Fruit fly (Drosophila melanogaster) whole organism, larva: ENCODE data around the gene CG31088.

Experiments used
- noc ChIP-seq: fragments of 200-800 bp; sonication (Bioruptor generic); optimal IDR thresholded peaks from 3 replicates; lab custom pipeline; 2019; ENCODE audit warnings: missing biosample characterization, mild to moderate bottlenecking, missing genetic modification characterization, moderate library complexity

CG31088 gene

dm6 chr3R:15950843-15951242 is at the start of gene CG31088, which contains the start of gene CG46383:
Gene CG31088, minus strand, starts transcription at chr3R:15950943.
Gene CG46383, minus strand, starts transcription at chr3R:15950943.
- TF ChIP-seq noc (tag; lab: Kevin White, UChicago) = no peak

dm6 chr3R:15998972-15999721 is 48.4 kb upstream of the CG31088 start:
- TF ChIP-seq noc (tag; lab: Kevin White, UChicago) = no peak

dm6 chr3R:15994573-15994869 is 43.8 kb upstream of the CG31088 start:
- no peak for TF ChIP-seq noc (tag; lab: Kevin White, UChicago)

- no peak for TF ChIP-seq noc (tag; lab: Kevin White, UChicago)
These were observed 43.3 kb upstream of the CG31088 start for dm6 chr3R:15993815-15994572.

dm6 chr3R:15993139-15993804 is 42.5 kb upstream of the CG31088 start:
- peak; percentile 8 for TF ChIP-seq noc (tag; lab: Kevin White, UChicago)

DNA sequence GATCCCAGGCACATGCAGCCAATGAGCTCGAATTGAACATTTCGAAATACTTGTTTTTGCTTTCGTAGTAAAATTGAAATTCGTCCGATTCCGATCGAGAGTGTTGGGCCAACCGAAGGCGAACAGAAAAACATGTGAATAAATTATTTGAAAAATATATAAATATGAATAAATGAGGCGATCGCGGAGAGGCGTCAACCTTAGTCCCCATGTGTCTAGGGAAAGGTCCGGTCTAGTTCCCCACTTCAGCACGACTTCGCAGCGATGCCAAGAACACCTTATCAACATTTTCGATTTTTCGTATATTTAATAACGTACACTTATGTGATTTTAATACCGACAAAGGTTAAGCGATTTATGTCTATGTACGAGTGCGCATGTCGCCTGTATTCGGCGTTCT is 40.9 kb upstream of the CG31088 start:
- TF ChIP-seq noc (tag; lab: Kevin White, UChicago) = no peak

DNA sequence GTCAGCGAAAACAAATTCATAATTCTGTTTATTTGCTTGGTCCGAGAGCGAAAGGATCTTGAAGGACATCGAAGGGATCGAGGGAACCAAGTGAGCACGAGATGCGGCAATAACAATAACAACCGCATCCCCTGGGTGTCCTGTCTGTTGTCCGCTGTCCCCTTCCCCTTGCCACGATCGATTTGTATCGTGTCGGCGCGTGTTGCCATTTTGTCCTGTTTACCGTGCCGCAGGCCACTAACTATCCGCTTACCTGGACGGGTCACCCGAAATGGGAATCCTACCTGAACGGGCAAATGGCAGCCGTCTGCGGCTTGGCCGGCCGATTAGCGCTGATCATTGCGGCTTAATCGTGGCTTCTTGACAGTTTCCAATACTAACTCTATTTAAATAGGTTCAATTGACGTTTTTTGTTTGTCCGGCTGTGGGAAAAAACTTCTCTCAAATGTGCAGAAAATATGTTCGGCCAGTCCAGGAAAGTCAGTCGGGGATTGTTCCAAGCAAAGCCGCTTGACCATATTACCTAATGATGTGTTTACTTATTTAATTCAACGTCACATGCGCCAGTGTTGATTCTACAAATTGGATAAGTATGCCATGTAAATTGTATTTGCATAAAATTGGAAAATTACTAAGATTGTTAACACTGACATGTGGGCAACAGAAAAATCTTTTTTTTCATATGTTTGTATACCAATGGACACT is 38.6 kb upstream of the CG31088 start:
- TF ChIP-seq noc (tag; lab: Kevin White, UChicago) = no peak

- TF ChIP-seq noc (tag; lab: Kevin White, UChicago) = no peak
These were observed 37.6 kb upstream of the CG31088 start for dm6 chr3R:15988353-15988752.

DNA sequence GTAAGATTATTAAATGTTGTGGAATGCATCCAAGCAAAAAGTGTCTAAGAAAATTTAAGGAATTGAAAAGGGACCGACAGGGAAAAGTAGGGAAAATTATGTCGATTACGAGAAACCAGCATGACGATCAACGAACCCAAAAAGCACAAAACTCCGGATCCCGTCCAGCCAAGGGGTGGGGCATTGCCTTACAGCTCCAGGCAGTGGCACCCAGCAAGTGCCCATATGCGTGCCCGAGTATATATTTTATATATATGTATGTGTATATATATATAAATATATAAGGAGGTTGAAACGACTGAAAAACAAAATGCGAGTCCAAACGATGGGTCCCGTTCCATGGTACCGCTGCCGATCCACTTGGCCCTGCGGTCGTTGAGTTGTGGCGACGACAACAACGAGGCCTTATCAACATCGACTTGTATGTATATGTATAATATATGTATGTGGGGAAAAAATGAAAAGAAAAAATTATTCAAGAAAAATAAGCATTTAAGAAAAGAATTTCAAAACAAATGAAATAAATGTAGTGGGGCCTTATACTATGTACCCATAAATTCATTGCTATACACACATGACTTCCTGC is 36.4 kb upstream of the CG31088 start:
- no peak for TF ChIP-seq noc (tag; lab: Kevin White, UChicago)

DNA sequence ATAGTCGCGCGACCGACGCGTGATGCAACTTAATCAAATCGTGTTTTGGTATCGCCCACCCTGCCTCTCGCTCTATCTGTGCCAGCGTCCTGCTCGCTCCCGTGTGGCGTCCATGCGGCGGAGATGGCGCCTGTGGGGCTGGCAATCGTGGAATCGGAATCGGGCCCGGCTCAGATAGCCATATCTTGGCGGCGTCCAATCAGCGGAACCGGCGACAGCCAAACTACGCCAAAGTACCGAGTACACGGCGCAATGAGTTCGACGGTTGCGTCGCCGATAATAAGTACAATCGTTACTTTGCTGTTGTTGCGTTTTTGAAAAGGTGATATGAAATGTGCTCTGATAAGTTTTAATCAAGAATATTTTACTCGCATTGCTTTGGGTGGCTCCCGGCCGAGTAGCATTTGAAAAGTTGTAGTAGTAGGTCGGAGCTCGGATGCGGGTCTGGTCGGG is 35.0 kb upstream of the CG31088 start, which contains the start of gene srp:
Gene srp (plus strand): TSS at position 391 of the 453 bp plus-strand sequence.
- peak; percentile 58 for TF ChIP-seq noc (tag; lab: Kevin White, UChicago)

dm6 chr3R:15984483-15985118 is 33.9 kb upstream of the CG31088 start:
- TF ChIP-seq noc (tag; lab: Kevin White, UChicago) = no peak

DNA sequence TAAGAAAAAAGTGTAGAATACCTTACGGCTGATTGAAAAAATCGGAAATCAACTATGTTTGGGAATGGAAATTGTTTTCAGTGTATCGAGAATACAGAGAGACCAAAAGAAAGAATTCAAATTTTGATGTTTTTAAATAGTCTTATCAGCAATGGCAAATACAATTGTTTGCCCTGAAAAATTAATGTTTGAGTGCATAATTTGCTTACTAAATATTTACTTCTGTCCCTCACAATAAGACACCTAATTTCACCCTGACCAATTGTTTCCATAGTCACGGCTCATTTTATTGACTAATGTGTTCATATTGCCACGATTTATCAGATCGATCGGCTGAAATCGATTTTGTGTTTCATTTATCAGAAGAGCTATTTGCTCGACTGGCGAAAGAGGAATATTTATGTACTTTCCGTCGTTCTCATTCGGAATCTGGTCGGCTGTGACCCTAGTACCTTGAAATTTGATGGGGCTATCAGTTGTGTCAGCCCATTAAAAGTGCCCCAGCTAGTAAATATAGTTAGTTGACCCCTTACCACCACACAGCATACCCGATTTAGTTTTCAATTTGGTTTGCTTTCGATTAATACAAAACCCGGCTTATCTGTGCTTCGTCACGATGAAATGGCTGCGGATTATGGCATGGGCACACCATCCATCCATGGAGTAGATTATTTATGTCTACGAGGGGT is 32.9 kb upstream of the CG31088 start:
- TF ChIP-seq noc (tag; lab: Kevin White, UChicago) = peak; percentile 29

dm6 chr3R:15975170-15975569 is 24.4 kb upstream of the CG31088 start:
- no peak for TF ChIP-seq noc (tag; lab: Kevin White, UChicago)

dm6 chr3R:15974235-15974634 is 23.5 kb upstream of the CG31088 start:
- peak; percentile 86 for TF ChIP-seq noc (tag; lab: Kevin White, UChicago)
